Fruit fly (Drosophila melanogaster): ENCODE measurements around the gene crb.

The crb gene

dm6 chr3R:24266786-24267579, 27.9 kb upstream of the crb start (continued):
- no peak for TF ChIP-seq CG7271 (tag; optimal IDR thresholded peaks at IDR 0.05)
- TF ChIP-seq da (GFP tag; optimal IDR thresholded peaks at IDR 0.05), result no peak
- no peak for TF ChIP-seq CG16863 (GFP tag; optimal IDR thresholded peaks at IDR 0.05)

dm6 chr3R:24267580-24268202, 27.2 kb upstream of the crb start:
- TF ChIP-seq rib (GFP tag; IDR thresholded peaks at IDR 0.05), result no peak
- no peak for TF ChIP-seq fd102C (GFP tag; optimal IDR thresholded peaks at IDR 0.05)
- peak; percentile 38; the same call in 1 of the 2 replicates for TF ChIP-seq Rfx (GFP tag; IDR thresholded peaks at IDR 0.05)
- TF ChIP-seq gro (GFP tag; optimal IDR thresholded peaks at IDR 0.05), result no peak
- TF ChIP-seq grau (tag; optimal IDR thresholded peaks at IDR 0.05), result peak; percentile 72
- TF ChIP-seq CG14441 (GFP tag; IDR thresholded peaks at IDR 0.05), result 0 out of 2 replicates have a peak, but pooled peaks have one; percentile 22
- TF ChIP-seq Ptx1 (GFP tag; IDR thresholded peaks at IDR 0.05), result 0 out of 2 replicates have a peak, but pooled peaks have one; percentile 12
- TF ChIP-seq CG1603 (tag; optimal IDR thresholded peaks at IDR 0.05), result no peak
- 0 out of 4 replicates have a peak, but pooled peaks have one; percentile 55 for TF ChIP-seq chinmo (GFP tag; IDR thresholded peaks at IDR 0.05; ENCODE audit: partially characterized antibody)
- TF ChIP-seq CG10274 (GFP tag; optimal IDR thresholded peaks at IDR 0.05), result no peak
- TF ChIP-seq pnt (GFP tag; optimal IDR thresholded peaks at IDR 0.05), result no peak
- no peak for TF ChIP-seq bsh (GFP tag; optimal IDR thresholded peaks at IDR 0.05)
- no peak for TF ChIP-seq Atf3 (GFP tag; optimal IDR thresholded peaks at IDR 0.05)
- TF ChIP-seq CG15514 (GFP tag; optimal IDR thresholded peaks at IDR 0.05), result no peak
- no peak for TF ChIP-seq sima (GFP tag; optimal IDR thresholded peaks at IDR 0.05)
- TF ChIP-seq Pdp1 (GFP tag; optimal IDR thresholded peaks at IDR 0.05), result peak in 1 of 2 experiments; percentile 55
- TF ChIP-seq lmd (GFP tag; IDR thresholded peaks at IDR 0.05), result 0 out of 2 replicates have a peak, but pooled peaks have one; percentile 6
- TF ChIP-seq hkb (optimal IDR thresholded peaks at IDR 0.05), result no peak
- no peak for TF ChIP-seq hkb (GFP tag; IDR thresholded peaks at IDR 0.05)
- TF ChIP-seq sob (GFP tag; IDR thresholded peaks at IDR 0.05), result 0 out of 2 replicates have a peak, but pooled peaks have one; percentile 24
- TF ChIP-seq CG32532 (GFP tag; IDR thresholded peaks at IDR 0.05), result peak; percentile 20; the same call in 1 of the 2 replicates
- 0 out of 2 replicates have a peak, but pooled peaks have one; percentile 14 for TF ChIP-seq HLH3B (GFP tag; IDR thresholded peaks at IDR 0.05)

- TF ChIP-seq lab (GFP tag; optimal IDR thresholded peaks at IDR 0.05) (peak; percentile 50), tx (GFP tag; optimal IDR thresholded peaks at IDR 0.05) (no peak), mirr (GFP tag; optimal IDR thresholded peaks at IDR 0.05) (peak; percentile 37), CG15269 (tag; optimal IDR thresholded peaks at IDR 0.05) (peak; percentile 1), exex (tag; optimal IDR thresholded peaks at IDR 0.05) (peak; percentile 85), sd (tag; optimal IDR thresholded peaks at IDR 0.05) (peak; percentile 51), sug (tag; optimal IDR thresholded peaks at IDR 0.05) (peak; percentile 54), wek (GFP tag; optimal IDR thresholded peaks at IDR 0.05) (peak; percentile 40), CG42726 (GFP tag; IDR thresholded peaks at IDR 0.05; ENCODE audit: partially characterized antibody) (no peak), Hr78 (GFP tag; optimal IDR thresholded peaks at IDR 0.05) (peak in 1 of 2 experiments; percentile 1), caup (GFP tag; optimal IDR thresholded peaks at IDR 0.05; ENCODE audit: severe bottlenecking) (peak; percentile 5), CG13296 (GFP tag; optimal IDR thresholded peaks at IDR 0.05) (peak; percentile 17), Six4 (GFP tag; optimal IDR thresholded peaks at IDR 0.05) (no peak), grn (GFP tag; optimal IDR thresholded peaks at IDR 0.05) (peak; percentile 31), GATAe (GFP tag; conservative IDR thresholded peaks at IDR 0.05) (peak; percentile 47; the same call in 1 of the 2 replicates), ATbp (GFP tag; optimal IDR thresholded peaks at IDR 0.05) (peak; percentile 5), twi (tag; optimal IDR thresholded peaks at IDR 0.05) (peak; percentile 99), ci (GFP tag; IDR thresholded peaks at IDR 0.05) (peak; percentile 61; the same call in 1 of the 3 replicates), CG12769 (tag; optimal IDR thresholded peaks at IDR 0.05) (peak; percentile 13), CG17612 (GFP tag; IDR thresholded peaks at IDR 0.05) (no peak)
These were observed 26.6 kb upstream of the crb start for dm6 chr3R:24268293-24268692.

Measured in whole organism, embryonic.